Fruit fly (Drosophila melanogaster): ENCODE measurements around the gene CASK.

DNA sequence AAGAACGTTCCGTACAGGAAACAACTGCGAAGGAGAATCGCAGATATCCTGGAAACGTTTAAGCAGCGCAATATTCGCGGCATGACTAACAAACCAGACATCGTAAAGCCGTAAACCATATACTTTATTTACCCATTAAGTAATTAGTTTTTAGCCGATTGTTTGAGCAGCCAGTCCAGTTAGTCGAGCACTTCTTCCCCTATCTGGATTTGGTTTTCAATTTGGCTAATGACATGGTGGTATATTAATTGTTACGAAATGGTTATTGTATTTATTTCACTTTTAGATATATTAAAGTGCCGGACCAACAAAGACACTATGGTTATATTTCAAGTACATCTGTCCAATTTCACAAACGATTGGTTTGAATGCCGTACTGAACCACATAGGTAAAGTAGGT lies 21.2 kb upstream of the CASK start, which contains the start of gene Gr93b:
- no peak for TF ChIP-seq psq (optimal IDR thresholded peaks at IDR 0.05)
- no peak for TF ChIP-seq pan (optimal IDR thresholded peaks at IDR 0.05)

Measured in whole organism.